Worm (Caenorhabditis elegans): ENCODE results near the gene syg-1.

DNA sequence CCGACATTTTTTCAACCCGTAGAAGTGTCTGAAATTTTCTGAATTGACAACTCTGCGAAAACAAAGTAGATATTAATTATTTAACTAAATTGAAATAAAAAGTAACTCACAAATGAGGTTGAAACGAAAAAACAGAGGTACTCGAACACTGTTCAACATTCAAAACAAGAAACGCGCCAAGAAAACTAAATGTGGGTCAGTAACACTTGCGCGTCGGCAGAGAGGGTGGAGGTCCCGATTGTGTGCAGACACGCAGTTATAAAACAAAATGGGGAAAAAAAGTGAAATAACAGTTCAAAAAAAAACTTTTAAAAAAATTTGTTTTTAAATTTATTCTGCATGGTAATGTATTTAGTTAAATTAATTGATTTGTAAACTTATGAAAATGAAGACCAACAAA is 44.3 kb upstream of the syg-1 start:
- no peak for TF ChIP-seq ztf-11 (tag; optimal IDR thresholded peaks at IDR 0.05)
- TF ChIP-seq sptf-1 (tag; optimal IDR thresholded peaks at IDR 0.05) = no peak
- no peak for TF ChIP-seq mef-2 (tag; optimal IDR thresholded peaks at IDR 0.05)
- no peak for TF ChIP-seq hpl-2 (GFP tag; optimal IDR thresholded peaks at IDR 0.05)
- no peak for TF ChIP-seq aha-1 (tag; optimal IDR thresholded peaks at IDR 0.05)
- peak; percentile 89 for TF ChIP-seq skn-1 (tag; optimal IDR thresholded peaks at IDR 0.05)
- no peak for TF ChIP-seq nhr-28 (tag; optimal IDR thresholded peaks at IDR 0.05)
